Fruit fly (Drosophila melanogaster): ENCODE measurements around the gene CG2861.

Gene CG2861

dm6 chrX:4804762-4805161 lies at the start of gene CG2861:
TSS of gene CG2861 (minus strand) at chrX:4804862.
- no peak for TF ChIP-seq h (optimal IDR thresholded peaks at IDR 0.05)
- TF ChIP-seq psq (optimal IDR thresholded peaks at IDR 0.05): no peak

- no peak for TF ChIP-seq psq (optimal IDR thresholded peaks at IDR 0.05)
- TF ChIP-seq ttk (optimal IDR thresholded peaks at IDR 0.05): no peak
- no peak for TF ChIP-seq Myc (optimal IDR thresholded peaks at IDR 0.05)
- TF ChIP-seq h (optimal IDR thresholded peaks at IDR 0.05): no peak
- TF ChIP-seq Sin3A (optimal IDR thresholded peaks at IDR 0.05): no peak
- TF ChIP-seq insv (optimal IDR thresholded peaks at IDR 0.05): no peak
Measured at dm6 chrX:4849376-4849775, 44.7 kb upstream of the CG2861 start.

DNA sequence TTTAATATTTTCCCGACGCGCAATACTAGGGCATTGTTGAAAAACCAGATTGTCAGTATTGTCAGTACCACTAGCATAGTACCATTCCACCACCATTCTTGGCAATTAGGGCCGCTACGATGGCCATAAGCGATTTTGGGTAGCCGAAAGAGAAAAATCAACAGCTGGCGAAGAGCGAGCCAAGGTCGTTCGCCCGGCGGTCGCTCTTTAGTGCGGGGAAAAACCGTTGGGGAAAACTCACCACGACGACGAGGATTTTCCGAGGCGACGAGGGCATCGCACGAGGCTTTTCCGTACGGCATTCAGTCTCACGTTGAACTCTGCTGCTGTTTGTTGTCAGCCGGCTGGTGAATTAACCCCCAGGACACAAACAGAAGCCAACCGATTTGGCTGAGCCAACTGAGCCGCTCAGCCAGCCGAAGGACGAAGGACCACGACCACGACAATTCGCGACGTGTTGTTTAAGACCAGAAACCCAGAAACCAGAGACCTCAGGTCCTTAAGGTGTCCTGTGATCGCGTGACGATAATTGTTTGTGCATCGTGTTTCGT lies 36.0 kb upstream of the CG2861 start, which contains the start of gene CG42594:
Gene CG42594 (plus strand): TSS at position 286 of the 551 bp plus-strand sequence.
- TF ChIP-seq ttk (optimal IDR thresholded peaks at IDR 0.05) (no peak), h (optimal IDR thresholded peaks at IDR 0.05) (no peak), Sin3A (optimal IDR thresholded peaks at IDR 0.05) (no peak), Myc (optimal IDR thresholded peaks at IDR 0.05) (no peak), insv (optimal IDR thresholded peaks at IDR 0.05) (no peak), psq (optimal IDR thresholded peaks at IDR 0.05) (no peak)

dm6 chrX:4825674-4826073 lies 21.0 kb upstream of the CG2861 start, which contains the start of gene CG12682:
TSS of gene CG12682 (plus strand) at chrX:4825974.
- TF ChIP-seq insv (optimal IDR thresholded peaks at IDR 0.05) (no peak), Sin3A (optimal IDR thresholded peaks at IDR 0.05) (no peak), h (optimal IDR thresholded peaks at IDR 0.05) (no peak), psq (optimal IDR thresholded peaks at IDR 0.05) (no peak), Myc (optimal IDR thresholded peaks at IDR 0.05) (no peak), ttk (optimal IDR thresholded peaks at IDR 0.05) (no peak)

- TF ChIP-seq h (optimal IDR thresholded peaks at IDR 0.05) (no peak), Sin3A (optimal IDR thresholded peaks at IDR 0.05) (no peak), Myc (optimal IDR thresholded peaks at IDR 0.05) (no peak), insv (optimal IDR thresholded peaks at IDR 0.05) (no peak), ttk (optimal IDR thresholded peaks at IDR 0.05) (no peak)
Measured at dm6 chrX:4807826-4808225, 3.2 kb upstream of the CG2861 start.

DNA sequence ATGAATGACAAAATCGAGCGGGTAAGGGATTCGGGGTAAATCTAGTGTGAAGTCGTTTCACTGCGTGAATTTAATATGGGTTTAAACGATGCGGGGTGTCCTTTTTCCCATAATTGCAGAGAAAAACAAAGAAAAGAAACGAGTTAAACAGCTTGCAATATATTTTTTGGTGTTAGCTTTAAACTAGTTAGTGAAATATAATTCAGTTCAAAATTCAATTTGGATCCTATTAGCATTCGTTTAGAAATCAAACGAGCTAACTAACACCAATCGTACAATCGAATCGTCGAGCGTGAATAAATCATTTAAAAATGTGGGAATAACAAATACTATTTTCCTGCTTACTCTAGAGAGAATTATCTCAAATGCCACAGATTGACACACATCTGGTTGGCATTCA lies 20.9 kb downstream of the CG2861 start, which contains the start of gene CG6978:
Gene CG6978 (plus strand): TSS at position 301 of the 400 bp plus-strand sequence.
- TF ChIP-seq Myc (optimal IDR thresholded peaks at IDR 0.05) (no peak), h (optimal IDR thresholded peaks at IDR 0.05) (no peak), Sin3A (optimal IDR thresholded peaks at IDR 0.05) (no peak), insv (optimal IDR thresholded peaks at IDR 0.05) (no peak), psq (optimal IDR thresholded peaks at IDR 0.05) (no peak), ttk (optimal IDR thresholded peaks at IDR 0.05) (no peak)

dm6 chrX:4782689-4783088 lies 22.0 kb downstream of the CG2861 start, which contains the start of gene CG15471:
TSS of gene CG15471 (minus strand) at chrX:4782789.
- TF ChIP-seq ttk (optimal IDR thresholded peaks at IDR 0.05): no peak
- no peak for TF ChIP-seq Sin3A (optimal IDR thresholded peaks at IDR 0.05)
- TF ChIP-seq psq (optimal IDR thresholded peaks at IDR 0.05): no peak
- TF ChIP-seq insv (optimal IDR thresholded peaks at IDR 0.05): no peak
- no peak for TF ChIP-seq h (optimal IDR thresholded peaks at IDR 0.05)
- TF ChIP-seq Myc (optimal IDR thresholded peaks at IDR 0.05): no peak

- no peak for TF ChIP-seq insv (optimal IDR thresholded peaks at IDR 0.05)
- TF ChIP-seq ttk (optimal IDR thresholded peaks at IDR 0.05): no peak
- TF ChIP-seq h (optimal IDR thresholded peaks at IDR 0.05): no peak
- TF ChIP-seq Myc (optimal IDR thresholded peaks at IDR 0.05): no peak
- no peak for TF ChIP-seq Sin3A (optimal IDR thresholded peaks at IDR 0.05)
- TF ChIP-seq psq (optimal IDR thresholded peaks at IDR 0.05): no peak
Measured at dm6 chrX:4777275-4777674, 27.4 kb downstream of the CG2861 start, which contains the start of gene CG2871. TSS of gene CG2871 (minus strand) at chrX:4777375.

DNA sequence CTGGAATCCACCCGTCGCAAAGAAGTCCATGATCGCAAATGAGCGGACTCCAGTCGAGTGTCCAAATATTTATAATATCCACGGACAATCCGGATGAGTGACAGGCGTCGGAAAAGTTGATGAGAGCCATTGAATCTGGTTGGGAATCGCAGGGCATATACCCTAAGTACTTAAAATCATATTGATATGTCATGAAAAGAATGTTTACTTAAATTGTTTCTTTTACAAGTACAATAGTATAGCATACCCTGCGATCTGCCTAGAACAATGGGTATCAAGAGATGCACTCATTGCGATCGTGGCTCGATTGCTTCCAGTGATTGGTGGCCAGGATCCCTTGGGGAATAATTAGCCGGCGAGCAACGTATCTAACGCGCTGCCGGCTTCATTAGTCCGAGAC lies 33.2 kb downstream of the CG2861 start, which contains the start of gene Klf15:
Gene Klf15 (minus strand): TSS at position 101 of the 400 bp plus-strand sequence.
- TF ChIP-seq Myc (optimal IDR thresholded peaks at IDR 0.05) (no peak), ttk (optimal IDR thresholded peaks at IDR 0.05) (no peak), h (optimal IDR thresholded peaks at IDR 0.05) (no peak), insv (optimal IDR thresholded peaks at IDR 0.05) (no peak), psq (optimal IDR thresholded peaks at IDR 0.05) (no peak), Sin3A (optimal IDR thresholded peaks at IDR 0.05) (no peak)

DNA sequence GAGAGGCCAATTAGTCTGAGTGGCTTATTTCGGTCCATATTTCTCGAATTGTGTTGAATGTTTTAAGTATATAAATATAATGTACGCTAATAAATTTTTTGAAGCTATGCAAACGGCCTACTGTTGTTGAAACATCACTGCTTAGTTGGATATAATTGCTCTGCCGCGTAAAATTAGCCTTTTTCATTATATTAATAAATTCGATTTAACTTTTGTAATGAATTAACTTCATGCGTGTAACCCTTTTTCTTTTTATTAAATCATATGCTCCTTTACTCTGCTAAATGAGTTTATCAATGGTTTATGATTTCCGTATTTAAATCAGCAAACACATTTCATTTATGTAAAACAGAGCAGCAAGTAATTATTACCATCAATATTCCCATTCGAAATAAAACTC lies 34.6 kb downstream of the CG2861 start, which contains the start of gene CG15472:
Gene CG15472 (minus strand): TSS at position 101 of the 400 bp plus-strand sequence.
- TF ChIP-seq insv (optimal IDR thresholded peaks at IDR 0.05) (no peak), psq (optimal IDR thresholded peaks at IDR 0.05) (no peak), Sin3A (optimal IDR thresholded peaks at IDR 0.05) (no peak), h (optimal IDR thresholded peaks at IDR 0.05) (no peak), ttk (optimal IDR thresholded peaks at IDR 0.05) (no peak), Myc (optimal IDR thresholded peaks at IDR 0.05) (no peak)

- no peak for TF ChIP-seq psq (optimal IDR thresholded peaks at IDR 0.05)
- TF ChIP-seq ttk (optimal IDR thresholded peaks at IDR 0.05): no peak
- TF ChIP-seq Sin3A (optimal IDR thresholded peaks at IDR 0.05): no peak
- TF ChIP-seq h (optimal IDR thresholded peaks at IDR 0.05): no peak
- TF ChIP-seq insv (optimal IDR thresholded peaks at IDR 0.05): no peak
- TF ChIP-seq Myc (optimal IDR thresholded peaks at IDR 0.05): no peak
Measured at dm6 chrX:4762267-4762666, 42.4 kb downstream of the CG2861 start.
